Worm (Caenorhabditis elegans) whole organism, L1 larva: ENCODE measurements around the gene dpf-6.
A peak's percentile ranks its signal among the peaks of the same experiment; 100 is the strongest.

Experiments used
- C04F5.9 ChIP-seq: sonication (generic microtip); optimal IDR thresholded peaks from 2 replicates; lab custom pipeline; 2016; ENCODE audit warnings: missing genetic modification characterization, missing compliant biosample characterization
- C16A3.4 ChIP-seq: fragments of 150-350 bp; optimal IDR thresholded peaks from 2 replicates; lab custom pipeline; 2014; ENCODE audit warnings: missing biosample characterization, missing genetic modification characterization
- F16B12.6 ChIP-seq: fragments of 150-350 bp; optimal IDR thresholded peaks from 2 replicates; lab custom pipeline; 2014; ENCODE audit warnings: missing biosample characterization, missing genetic modification characterization
- Y116A8C.19 ChIP-seq: sonication (generic microtip); optimal IDR thresholded peaks from 2 replicates; lab custom pipeline; 2016; ENCODE audit warnings: missing compliant biosample characterization, missing genetic modification characterization, borderline replicate concordance
- alr-1 ChIP-seq: fragments of 200-800 bp; sonication (Bioruptor generic); optimal IDR thresholded peaks from 2 replicates; lab custom pipeline; 2018; ENCODE audit warnings: borderline replicate concordance, mild to moderate bottlenecking, missing genetic modification characterization, missing compliant biosample characterization
- aly-2 ChIP-seq: fragments of 150-350 bp; optimal IDR thresholded peaks from 2 replicates; lab custom pipeline; 2014; ENCODE audit warnings: missing biosample characterization, missing genetic modification characterization
- ceh-63 ChIP-seq: fragments of 200-800 bp; sonication (Bioruptor generic); optimal IDR thresholded peaks from 2 replicates; lab custom pipeline; 2018; ENCODE audit warnings: mild to moderate bottlenecking, missing genetic modification characterization, missing compliant biosample characterization
- ceh-82 ChIP-seq, 3 experiments: fragments of 150-350 bp in 1 of 3; sonication (generic microtip) in 2 of 3; optimal IDR thresholded peaks; 2 replicates each; lab custom pipeline; 2014 to 2017; ENCODE audit warnings: missing biosample characterization in 3 of 3, missing genetic modification characterization in 3 of 3
- ceh-90 ChIP-seq: sonication (generic microtip); optimal IDR thresholded peaks from 2 replicates; lab custom pipeline; 2016; ENCODE audit warnings: missing genetic modification characterization, missing compliant biosample characterization
- ces-1 ChIP-seq: fragments of 150-350 bp; optimal IDR thresholded peaks from 2 replicates; lab custom pipeline; 2014; ENCODE audit warnings: missing biosample characterization, missing genetic modification reagents, missing genetic modification characterization
- dsc-1 ChIP-seq: sonication (generic microtip); optimal IDR thresholded peaks from 2 replicates; lab custom pipeline; 2016; ENCODE audit warnings: mild to moderate bottlenecking, missing genetic modification characterization, missing compliant biosample characterization
- efl-3 ChIP-seq: fragments of 200-800 bp; sonication (Bioruptor generic); optimal IDR thresholded peaks from 2 replicates; lab custom pipeline; 2018; ENCODE audit warnings: mild to moderate bottlenecking, missing genetic modification characterization, missing compliant biosample characterization
- egl-13 ChIP-seq: sonication (generic microtip); optimal IDR thresholded peaks from 2 replicates; lab custom pipeline; 2016; ENCODE audit warnings: missing genotype, missing genetic modification reagents, missing genetic modification characterization, missing compliant biosample characterization
- egl-27 ChIP-seq, 2 experiments: fragments of 150-350 bp in 1 of 2; sonication (generic microtip); optimal IDR thresholded peaks; 3 replicates each; lab custom pipeline; 2017 to 2018; ENCODE audit warnings: missing biosample characterization in 2 of 2, missing genetic modification characterization in 2 of 2, missing genetic modification reagents in 2 of 2
- elt-3 ChIP-seq, 6 experiments: fragments of 150-350 bp in 1 of 6; sonication (generic microtip); optimal IDR thresholded peaks; 2 replicates each; lab custom pipeline; 2017 to 2018; ENCODE audit warnings: missing biosample characterization in 6 of 6, missing genetic modification characterization in 6 of 6, inconsistent platforms in 1 of 6
- ets-5 ChIP-seq: fragments of 200-800 bp; sonication (Bioruptor generic); IDR thresholded peaks from 2 replicates; pipeline ENCODE4 v1.3.6; 2022; ENCODE audit warnings: missing genetic modification characterization, missing compliant biosample characterization
- fkh-4 ChIP-seq: sonication (generic microtip); optimal IDR thresholded peaks from 2 replicates; lab custom pipeline; 2016; ENCODE audit warnings: missing compliant biosample characterization, missing genetic modification characterization, borderline replicate concordance
- fkh-8 ChIP-seq: sonication (generic microtip); optimal IDR thresholded peaks from 2 replicates; lab custom pipeline; 2016; ENCODE audit warnings: mild to moderate bottlenecking, missing genetic modification characterization, missing compliant biosample characterization
- fos-1 ChIP-seq: fragments of 150-350 bp; optimal IDR thresholded peaks from 2 replicates; lab custom pipeline; 2014; ENCODE audit warnings: missing biosample characterization, missing genetic modification characterization
- grh-1 ChIP-seq: fragments of 200-800 bp; sonication (Bioruptor generic); IDR thresholded peaks from 2 replicates; pipeline ENCODE4 v1.3.6; 2022; ENCODE audit warnings: missing genetic modification reagents, missing genetic modification characterization, missing compliant biosample characterization
- hlh-17 ChIP-seq: fragments of 200-800 bp; sonication (Bioruptor generic); optimal IDR thresholded peaks from 2 replicates; lab custom pipeline; 2018; ENCODE audit warnings: missing genetic modification characterization, mild to moderate bottlenecking, missing compliant biosample characterization, moderate library complexity, borderline replicate concordance
- lin-13 ChIP-seq: fragments of 150-350 bp; optimal IDR thresholded peaks from 2 replicates; lab custom pipeline; 2014; ENCODE audit warnings: missing biosample characterization, missing genetic modification reagents, missing genetic modification characterization
- lin-14 ChIP-seq: fragments of 200-800 bp; sonication (Bioruptor generic); optimal IDR thresholded peaks from 2 replicates; lab custom pipeline; 2018; ENCODE audit warnings: mild to moderate bottlenecking, missing genetic modification characterization, moderate library complexity, missing compliant biosample characterization
- lin-15B ChIP-seq: fragments of 150-350 bp; sonication (generic microtip); optimal IDR thresholded peaks from 3 replicates; lab custom pipeline; 2014; ENCODE audit warnings: missing biosample characterization, missing genetic modification characterization
- mab-9 ChIP-seq: fragments of 200-800 bp; sonication (Bioruptor generic); IDR thresholded peaks from 2 replicates; pipeline ENCODE4 v1.3.6; 2022; ENCODE audit warnings: missing genetic modification reagents, missing genetic modification characterization, missing compliant biosample characterization
- mdl-1 ChIP-seq, 2 experiments: fragments of 150-350 bp; optimal IDR thresholded peaks; 2 replicates each; lab custom pipeline; 2014 to 2017; ENCODE audit warnings: missing biosample characterization in 2 of 2, missing genetic modification characterization in 2 of 2, inconsistent platforms in 1 of 2
- nhr-20 ChIP-seq: sonication (generic microtip); optimal IDR thresholded peaks from 2 replicates; lab custom pipeline; 2016; ENCODE audit warnings: mild to moderate bottlenecking, missing genetic modification characterization, missing compliant biosample characterization
- nhr-28 ChIP-seq: fragments of 150-350 bp; optimal IDR thresholded peaks from 2 replicates; lab custom pipeline; 2014; ENCODE audit warnings: missing biosample characterization, missing genetic modification characterization
- nhr-47 ChIP-seq: sonication (generic microtip); optimal IDR thresholded peaks from 2 replicates; lab custom pipeline; 2016; ENCODE audit warnings: mild to moderate bottlenecking, missing genetic modification characterization, moderate library complexity, missing compliant biosample characterization
- nhr-71 ChIP-seq: sonication (generic microtip); optimal IDR thresholded peaks from 2 replicates; lab custom pipeline; 2016; ENCODE audit warnings: mild to moderate bottlenecking, missing genetic modification characterization, moderate library complexity, missing compliant biosample characterization
- nhr-77 ChIP-seq: fragments of 150-350 bp; optimal IDR thresholded peaks from 2 replicates; lab custom pipeline; 2014; ENCODE audit warnings: missing biosample characterization, missing genetic modification characterization
- nhr-90 ChIP-seq: sonication (generic microtip); optimal IDR thresholded peaks from 2 replicates; lab custom pipeline; 2016; ENCODE audit warnings: mild to moderate bottlenecking, missing genetic modification characterization, missing compliant biosample characterization; ENCODE audit not compliant: poor library complexity
- pag-3 ChIP-seq: sonication (generic microtip); optimal IDR thresholded peaks from 2 replicates; lab custom pipeline; 2017; ENCODE audit warnings: missing genetic modification characterization, mild to moderate bottlenecking, missing compliant biosample characterization, antibody characterized with exemption, borderline replicate concordance; ENCODE audit not compliant: insufficient read depth
- pqm-1 ChIP-seq: sonication (generic microtip); optimal IDR thresholded peaks from 3 replicates; lab custom pipeline; 2017; ENCODE audit warnings: missing biosample characterization, missing genetic modification characterization
- rnt-1 ChIP-seq: sonication (generic microtip); optimal IDR thresholded peaks from 2 replicates; lab custom pipeline; 2016; ENCODE audit warnings: mild to moderate bottlenecking, missing genetic modification characterization, moderate library complexity, missing compliant biosample characterization
- snpc-4 ChIP-seq: fragments of 150-350 bp; optimal IDR thresholded peaks from 2 replicates; lab custom pipeline; 2014; ENCODE audit warnings: missing biosample characterization, missing genetic modification characterization
- snu-23 ChIP-seq: sonication (generic microtip); optimal IDR thresholded peaks from 2 replicates; lab custom pipeline; 2016; ENCODE audit warnings: missing genetic modification characterization, missing compliant biosample characterization
- sptf-1 ChIP-seq: fragments of 150-350 bp; optimal IDR thresholded peaks from 2 replicates; lab custom pipeline; 2014; ENCODE audit warnings: missing biosample characterization, missing genetic modification characterization
- sup-37 ChIP-seq: fragments of 200-800 bp; sonication (Bioruptor generic); optimal IDR thresholded peaks from 2 replicates; lab custom pipeline; 2018; ENCODE audit warnings: mild to moderate bottlenecking, missing genetic modification characterization, missing compliant biosample characterization
- tbx-2 ChIP-seq: sonication (generic microtip); optimal IDR thresholded peaks from 2 replicates; lab custom pipeline; 2016; ENCODE audit warnings: missing genetic modification characterization, missing compliant biosample characterization
- tlp-1 ChIP-seq: fragments of 150-350 bp; optimal IDR thresholded peaks from 2 replicates; lab custom pipeline; 2014; ENCODE audit warnings: missing biosample characterization, missing genetic modification characterization
- unc-130 ChIP-seq: fragments of 150-350 bp; optimal IDR thresholded peaks from 2 replicates; lab custom pipeline; 2017; ENCODE audit warnings: missing biosample characterization, missing genetic modification characterization, inconsistent platforms
- vab-15 ChIP-seq: sonication (generic microtip); optimal IDR thresholded peaks from 2 replicates; lab custom pipeline; 2017; ENCODE audit warnings: missing genotype, mild to moderate bottlenecking, missing genetic modification characterization, missing compliant biosample characterization
- xbp-1 ChIP-seq: sonication (generic microtip); optimal IDR thresholded peaks from 2 replicates; lab custom pipeline; 2016; ENCODE audit warnings: missing genetic modification characterization, missing compliant biosample characterization
- ztf-11 ChIP-seq, 2 experiments: sonication (generic microtip); optimal IDR thresholded peaks; 2 replicates each; lab custom pipeline; 2016 to 2017; ENCODE audit warnings: missing genetic modification characterization in 2 of 2, missing biosample characterization in 1 of 2, missing compliant biosample characterization in 1 of 2

Gene dpf-6

ce11 chrIII:8020823-8021332 is 17.2 kb upstream of the dpf-6 start, which contains the start of gene lin-36 (continued):
- no peak for TF ChIP-seq pqm-1 (tag; lab: Kevin White, UChicago)
- TF ChIP-seq egl-27 (tag; optimal IDR thresholded peaks at IDR 0.05; lab: Kevin White, UChicago), result peak in 1 of 2 experiments; percentile 6
- peak in 2 of 6 experiments; percentile 72 to 77 for TF ChIP-seq elt-3 (tag; optimal IDR thresholded peaks at IDR 0.05; lab: Kevin White, UChicago)
- TF ChIP-seq fkh-4 (tag; lab: Kevin White, UChicago), result no peak
- no peak for TF ChIP-seq sup-37 (GFP tag; lab: Kevin White, UChicago)
- TF ChIP-seq egl-13 (tag; lab: Kevin White, UChicago), result peak; percentile 44
- TF ChIP-seq sptf-1, result no peak
- peak; percentile 86 for TF ChIP-seq nhr-47 (tag; lab: Kevin White, UChicago)
- peak; percentile 81 for TF ChIP-seq C16A3.4 (tag; lab: Kevin White, UChicago)
- TF ChIP-seq, all 84 proteins: peak for 52

- TF ChIP-seq fkh-4 (tag; lab: Kevin White, UChicago), result no peak
- TF ChIP-seq pag-3, result peak; percentile 86
- peak; percentile 53 for TF ChIP-seq dsc-1 (tag; lab: Kevin White, UChicago)
- peak; percentile 61 for TF ChIP-seq lin-14 (GFP tag; lab: Kevin White, UChicago)
- peak; percentile 26 for TF ChIP-seq rnt-1 (tag; lab: Kevin White, UChicago)
Measured at ce11 chrIII:8022077-8022476, 16.0 kb upstream of the dpf-6 start, which contains the start of gene F44B9.2. Gene F44B9.2 (plus strand): TSS chrIII:8022463.

- TF ChIP-seq mab-9 (GFP tag; lab: Robert Waterston, UW) (no peak), lin-13 (GFP tag; lab: Kevin White, UChicago) (no peak), unc-130 (tag; lab: Kevin White, UChicago) (no peak), fkh-8 (tag; lab: Kevin White, UChicago) (no peak), nhr-28 (no peak), lin-15B (no peak), ztf-11 (tag; optimal IDR thresholded peaks at IDR 0.05; lab: Kevin White, UChicago) (no peak), pqm-1 (tag; lab: Kevin White, UChicago) (no peak), ces-1 (no peak), xbp-1 (tag; lab: Kevin White, UChicago) (no peak)
Measured at ce11 chrIII:8027942-8028341, 10.1 kb upstream of the dpf-6 start, which contains the start of gene mdt-30. Gene mdt-30 (minus strand): TSS chrIII:8028042.

ce11 chrIII:8029487-8029886 is 8.6 kb upstream of the dpf-6 start, which contains the start of gene F44B9.8:
Gene F44B9.8 (minus strand): TSS chrIII:8029649.
- TF ChIP-seq sup-37 (GFP tag; lab: Kevin White, UChicago) (no peak), ceh-63 (no peak), F16B12.6 (tag; lab: Kevin White, UChicago) (peak; percentile 29), snu-23 (GFP tag; lab: Kevin White, UChicago) (peak; percentile 76), C04F5.9 (peak; percentile 7), Y116A8C.19 (tag; lab: Kevin White, UChicago) (no peak), tlp-1 (no peak), nhr-71 (tag; lab: Kevin White, UChicago) (peak; percentile 69), mdl-1 (tag; optimal IDR thresholded peaks at IDR 0.05; lab: Kevin White, UChicago) (peak in 1 of 2 experiments; percentile 32), grh-1 (GFP tag; lab: Robert Waterston, UW) (peak; percentile 86), ceh-90 (no peak), hlh-17 (GFP tag; lab: Kevin White, UChicago) (no peak), nhr-90 (peak; percentile 55), nhr-28 (no peak), alr-1 (no peak), snpc-4 (tag; lab: Kevin White, UChicago) (no peak), ets-5 (GFP tag; lab: Robert Waterston, UW) (no peak), tbx-2 (tag; lab: Kevin White, UChicago) (peak; percentile 55), elt-3 (tag; optimal IDR thresholded peaks at IDR 0.05; lab: Kevin White, UChicago) (peak in 1 of 6 experiments; percentile 71), ceh-82 (tag; optimal IDR thresholded peaks at IDR 0.05; lab: Kevin White, UChicago) (peak in 1 of 3 experiments; percentile 52), nhr-77 (no peak), mab-9 (GFP tag; lab: Robert Waterston, UW) (no peak), aly-2 (tag; lab: Kevin White, UChicago) (no peak), vab-15 (tag; lab: Kevin White, UChicago) (no peak), lin-15B (peak; percentile 70), fos-1 (no peak), efl-3 (GFP tag; lab: Kevin White, UChicago) (no peak), nhr-20 (peak; percentile 72), xbp-1 (tag; lab: Kevin White, UChicago) (peak; percentile 69)
